Fruit fly (Drosophila melanogaster) whole organism, pupa: ENCODE data around the gene CG42813.

Experiments used
- CG10348 ChIP-seq: fragments of 200-800 bp; sonication (Bioruptor generic); IDR thresholded peaks from 2 replicates; pipeline ENCODE4 v1.3.6; 2022; ENCODE audit warnings: missing biosample characterization, missing genetic modification characterization
- CG12605 ChIP-seq: fragments of 200-800 bp; sonication (Bioruptor generic); IDR thresholded peaks from 2 replicates; pipeline ENCODE4 v1.3.6; 2022; ENCODE audit warnings: missing biosample characterization, missing genetic modification characterization
- CG13204 ChIP-seq: fragments of 200-800 bp; sonication (Bioruptor generic); optimal IDR thresholded peaks from 2 replicates; lab custom pipeline; 2018; ENCODE audit warnings: missing biosample characterization, mild to moderate bottlenecking, missing genetic modification characterization, moderate library complexity
- CG14655 ChIP-seq: fragments of 200-800 bp; sonication (Bioruptor generic); optimal IDR thresholded peaks from 3 replicates; lab custom pipeline; 2017; ENCODE audit warnings: mild to moderate bottlenecking, missing biosample characterization, missing genetic modification reagents, missing genetic modification characterization
- CG15710 ChIP-seq: fragments of 200-800 bp; sonication (Bioruptor generic); optimal IDR thresholded peaks from 2 replicates; lab custom pipeline; 2018; ENCODE audit warnings: missing biosample characterization, mild to moderate bottlenecking, missing genetic modification characterization, moderate library complexity
- CG17806 ChIP-seq: fragments of 200-800 bp; sonication (Bioruptor generic); optimal IDR thresholded peaks from 2 replicates; lab custom pipeline; 2018; ENCODE audit warnings: missing biosample characterization, mild to moderate bottlenecking, missing genetic modification characterization, moderate library complexity
- CG32121 ChIP-seq: fragments of 200-800 bp; sonication (Bioruptor generic); IDR thresholded peaks from 2 replicates; pipeline ENCODE4 v1.3.6; 2022; ENCODE audit warnings: missing biosample characterization, missing genetic modification characterization
- CG34367 ChIP-seq: fragments of 200-800 bp; sonication (Bioruptor generic); optimal IDR thresholded peaks from 2 replicates; lab custom pipeline; 2018; ENCODE audit warnings: missing biosample characterization, mild to moderate bottlenecking, missing genetic modification characterization
- CG4496 ChIP-seq: fragments of 200-800 bp; sonication (Bioruptor generic); IDR thresholded peaks from 3 replicates; pipeline ENCODE4 v1.3.6; 2022; ENCODE audit warnings: missing biosample characterization, missing genetic modification characterization
- CG8159 ChIP-seq: fragments of 200-800 bp; sonication (Bioruptor generic); optimal IDR thresholded peaks from 3 replicates; lab custom pipeline; 2018; ENCODE audit warnings: missing biosample characterization, mild to moderate bottlenecking, missing genetic modification characterization, moderate library complexity
- CG8301 ChIP-seq: fragments of 200-800 bp; sonication (Bioruptor generic); optimal IDR thresholded peaks from 2 replicates; lab custom pipeline; 2018; ENCODE audit warnings: missing biosample characterization, mild to moderate bottlenecking, missing genetic modification characterization
- CG9948 ChIP-seq: fragments of 200-800 bp; sonication (Bioruptor generic); optimal IDR thresholded peaks from 2 replicates; lab custom pipeline; 2018; ENCODE audit warnings: missing biosample characterization, mild to moderate bottlenecking, missing genetic modification characterization, moderate library complexity
- D1 ChIP-seq: fragments of 200-800 bp; sonication (Bioruptor generic); optimal IDR thresholded peaks from 2 replicates; lab custom pipeline; 2018; ENCODE audit warnings: missing biosample characterization, mild to moderate bottlenecking, missing genetic modification characterization, moderate library complexity
- EcR ChIP-seq: fragments of 200-800 bp; sonication (Bioruptor generic); optimal IDR thresholded peaks from 3 replicates; lab custom pipeline; 2019; ENCODE audit warnings: missing biosample characterization, missing genetic modification characterization, mild to moderate bottlenecking, moderate library complexity, missing genetic modification reagents
- Ets98B ChIP-seq: fragments of 200-800 bp; sonication (Bioruptor generic); IDR thresholded peaks from 2 replicates; pipeline ENCODE4 v1.3.6; 2022; ENCODE audit warnings: missing biosample characterization, missing genetic modification characterization
- Pif1A ChIP-seq: fragments of 200-800 bp; sonication (Bioruptor generic); optimal IDR thresholded peaks from 3 replicates; lab custom pipeline; 2016; ENCODE audit warnings: missing biosample characterization, missing genetic modification characterization
- Pif1B ChIP-seq: fragments of 200-800 bp; sonication (Bioruptor generic); optimal IDR thresholded peaks from 3 replicates; lab custom pipeline; 2016; ENCODE audit warnings: missing biosample characterization, missing genetic modification characterization
- Snoo ChIP-seq: fragments of 200-800 bp; sonication (Bioruptor generic); optimal IDR thresholded peaks from 3 replicates; lab custom pipeline; 2017; ENCODE audit warnings: missing biosample characterization, mild to moderate bottlenecking, missing genetic modification characterization, inconsistent platforms
- fd96Ca ChIP-seq: fragments of 200-800 bp; sonication (Bioruptor generic); IDR thresholded peaks from 3 replicates; pipeline ENCODE4 v1.3.6; 2022; ENCODE audit warnings: missing biosample characterization, missing genetic modification characterization
- gl ChIP-seq: fragments of 200-800 bp; sonication (Bioruptor generic); optimal IDR thresholded peaks from 2 replicates; lab custom pipeline; 2018; ENCODE audit warnings: missing biosample characterization, mild to moderate bottlenecking, missing genetic modification characterization
- rn ChIP-seq: fragments of 200-800 bp; sonication (Bioruptor generic); IDR thresholded peaks from 2 replicates; pipeline ENCODE4 v1.3.6; 2022; ENCODE audit warnings: missing biosample characterization, missing genetic modification characterization

CG42813 gene

DNA sequence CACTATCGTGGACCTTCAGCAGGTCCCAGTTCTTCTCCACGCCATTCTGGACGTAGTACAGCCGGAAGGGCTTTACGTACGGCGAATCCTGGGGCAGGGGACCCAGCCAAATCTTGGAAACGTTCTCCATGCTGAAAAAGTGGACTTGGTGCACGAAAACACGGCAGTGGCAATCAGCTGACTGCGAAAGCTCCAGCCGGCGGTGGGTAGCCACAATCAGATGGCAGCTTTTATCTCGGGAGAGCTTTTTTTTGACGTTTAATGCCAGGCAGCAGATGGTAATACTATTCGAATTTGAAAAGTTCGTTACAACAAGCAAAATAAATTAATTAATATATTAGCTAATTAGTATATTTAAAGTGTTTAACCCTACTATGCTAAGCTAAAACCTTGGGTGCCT lies at the start of gene CG42813:
CG42813 (minus strand) TSS at position 220 of the 400 bp plus-strand sequence.
- peak; percentile 67; the same call in 2 of the 3 replicates for TF ChIP-seq CG4496 (GFP tag; lab: Robert Waterston, UW)
- TF ChIP-seq Ets98B = peak; percentile 40; the same call in 1 of the 2 replicates
- TF ChIP-seq fd96Ca = no peak
- no peak for TF ChIP-seq CG14655 (GFP tag; lab: Kevin White, UChicago)
- no peak for TF ChIP-seq Snoo (tag; lab: Kevin White, UChicago)

DNA sequence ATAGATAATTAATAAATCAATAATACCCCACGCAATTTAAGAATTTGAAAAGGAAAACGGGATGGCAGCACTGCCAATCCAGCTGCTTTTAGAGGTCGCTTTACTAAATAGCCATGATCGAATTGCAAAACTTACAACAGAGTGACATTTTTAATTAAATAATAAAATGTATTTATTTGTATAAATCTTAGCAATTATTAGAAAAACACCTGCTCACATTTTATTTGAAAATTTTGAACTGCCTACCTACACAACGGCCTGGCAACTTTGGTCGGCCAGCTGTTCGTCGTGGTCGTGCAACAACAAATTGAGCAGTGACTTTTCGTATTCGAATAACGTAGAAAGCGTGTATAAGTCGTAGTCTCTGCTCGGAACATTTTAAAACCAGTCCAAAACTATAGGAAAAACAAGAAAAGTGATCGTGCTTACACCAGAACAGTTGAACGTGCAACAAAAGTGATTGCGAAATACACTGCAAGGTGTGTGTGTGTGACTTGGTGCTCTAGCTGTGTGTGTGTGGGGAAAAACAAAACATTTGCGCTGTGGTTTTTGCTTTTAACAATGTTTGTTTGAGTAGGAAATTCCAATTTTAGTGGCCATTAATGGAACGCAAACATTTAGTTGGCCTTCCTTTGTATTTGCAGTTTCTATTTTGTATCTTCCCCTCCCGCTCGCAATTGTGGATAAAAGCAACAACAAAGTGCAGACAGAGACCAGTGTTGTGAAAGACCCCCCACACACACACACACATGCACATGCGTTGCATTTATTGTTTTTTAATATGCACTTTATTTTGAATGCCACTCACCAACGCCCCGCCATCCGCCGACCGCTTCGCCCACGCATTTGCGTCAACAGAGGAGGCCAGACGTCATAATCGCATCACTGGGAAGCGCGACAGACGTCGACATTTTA lies 46.4 kb upstream of the CG42813 start, which contains the start of gene CG5938:
CG5938 (plus strand) TSS at position 262 of the 915 bp plus-strand sequence.
- TF ChIP-seq D1 (tag; lab: Kevin White, UChicago) = no peak
- TF ChIP-seq CG12605 (GFP tag; lab: Robert Waterston, UW) = no peak; the same call in 1 of the 2 replicates
- peak; percentile 22 for TF ChIP-seq CG8301 (tag; lab: Kevin White, UChicago)
- no peak for TF ChIP-seq CG15710 (tag; lab: Kevin White, UChicago)
- TF ChIP-seq Pif1A (GFP tag; lab: Kevin White, UChicago) = peak; percentile 17
- no peak for TF ChIP-seq CG32121 (GFP tag; lab: Robert Waterston, UW)
- peak; percentile 64; the same call in 2 of the 3 replicates for TF ChIP-seq CG4496 (GFP tag; lab: Robert Waterston, UW)
- no peak for TF ChIP-seq CG9948 (tag; lab: Kevin White, UChicago)
- TF ChIP-seq Pif1B (GFP tag; lab: Kevin White, UChicago) = peak; percentile 41
- TF ChIP-seq CG34367 (tag; lab: Kevin White, UChicago) = peak; percentile 34
- peak; percentile 37 for TF ChIP-seq gl
- peak; percentile 19 for TF ChIP-seq CG13204 (GFP tag; lab: Kevin White, UChicago)
- peak; percentile 1 for TF ChIP-seq Snoo (tag; lab: Kevin White, UChicago)
- peak; percentile 15 for TF ChIP-seq CG8159 (tag; lab: Kevin White, UChicago)
- peak; percentile 63 for TF ChIP-seq fd96Ca
- peak; percentile 18 for TF ChIP-seq CG14655 (GFP tag; lab: Kevin White, UChicago)
- TF ChIP-seq rn (GFP tag; lab: Robert Waterston, UW) = peak; percentile 21; the same call in 1 of the 2 replicates
- no peak for TF ChIP-seq CG17806 (tag; lab: Kevin White, UChicago)
- peak; percentile 49; the same call in 1 of the 2 replicates for TF ChIP-seq Ets98B
- TF ChIP-seq EcR = peak; percentile 19
- TF ChIP-seq CG10348 (GFP tag; lab: Robert Waterston, UW) = no peak

DNA sequence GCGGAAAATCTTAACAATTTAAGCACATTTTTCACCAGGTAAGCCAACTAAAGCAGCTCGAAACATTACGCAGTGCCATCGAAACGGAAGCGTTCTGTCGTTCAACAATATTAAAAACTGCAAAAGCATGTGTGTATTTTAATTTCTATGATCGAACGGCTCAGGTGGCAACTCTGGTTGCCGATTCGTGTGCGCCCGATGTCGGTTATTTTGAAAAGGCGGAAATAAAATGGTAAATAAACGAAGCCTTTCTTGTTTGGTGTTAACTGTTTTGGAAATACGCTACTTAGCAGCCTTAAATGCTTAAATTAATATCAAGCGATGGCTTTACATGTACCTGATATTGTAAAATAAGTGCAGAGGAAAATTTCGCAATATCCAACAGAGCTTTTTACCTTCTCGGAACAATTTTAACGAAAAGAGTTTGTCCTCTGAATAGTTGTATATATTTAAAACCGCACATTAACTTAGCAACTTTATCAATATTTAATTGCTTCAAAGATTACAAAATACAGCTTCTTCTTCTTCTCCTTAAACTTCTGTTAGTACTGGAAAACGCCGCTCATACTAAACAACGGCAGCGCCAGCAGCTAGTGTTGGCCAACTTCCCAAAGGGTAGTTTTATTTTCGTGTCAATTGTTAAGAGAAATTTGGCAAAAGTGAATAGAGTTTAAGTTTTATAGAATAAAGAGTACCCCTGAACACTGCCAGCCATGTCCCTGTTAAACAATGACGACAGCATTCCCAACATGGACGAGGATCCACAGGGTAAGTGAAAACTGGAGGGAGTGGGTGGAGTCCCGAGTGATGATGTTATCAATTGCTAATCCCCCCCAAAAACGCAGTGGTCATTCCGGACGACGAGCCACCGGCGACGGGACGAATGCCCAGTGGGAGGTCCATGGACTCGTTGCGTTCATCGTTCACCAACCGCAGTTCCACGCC lies 45.0 kb upstream of the CG42813 start, which contains the start of gene CG5934:
CG5934 (plus strand) TSS at position 588 of the 945 bp plus-strand sequence.
- TF ChIP-seq CG10348 (GFP tag; lab: Robert Waterston, UW) (no peak), CG8159 (tag; lab: Kevin White, UChicago) (no peak), CG15710 (tag; lab: Kevin White, UChicago) (no peak), EcR (no peak), CG13204 (GFP tag; lab: Kevin White, UChicago) (no peak), CG34367 (tag; lab: Kevin White, UChicago) (no peak), fd96Ca (no peak), gl (no peak), CG17806 (tag; lab: Kevin White, UChicago) (no peak), CG12605 (GFP tag; lab: Robert Waterston, UW) (no peak), Pif1A (GFP tag; lab: Kevin White, UChicago) (no peak), Ets98B (peak; percentile 31; the same call in 1 of the 2 replicates), CG4496 (GFP tag; lab: Robert Waterston, UW) (peak; percentile 59; the same call in 1 of the 3 replicates), CG8301 (tag; lab: Kevin White, UChicago) (no peak), Snoo (tag; lab: Kevin White, UChicago) (no peak), rn (GFP tag; lab: Robert Waterston, UW) (no peak), D1 (tag; lab: Kevin White, UChicago) (no peak), CG9948 (tag; lab: Kevin White, UChicago) (no peak)
- TF ChIP-seq, all 21 proteins: peak for 2

DNA sequence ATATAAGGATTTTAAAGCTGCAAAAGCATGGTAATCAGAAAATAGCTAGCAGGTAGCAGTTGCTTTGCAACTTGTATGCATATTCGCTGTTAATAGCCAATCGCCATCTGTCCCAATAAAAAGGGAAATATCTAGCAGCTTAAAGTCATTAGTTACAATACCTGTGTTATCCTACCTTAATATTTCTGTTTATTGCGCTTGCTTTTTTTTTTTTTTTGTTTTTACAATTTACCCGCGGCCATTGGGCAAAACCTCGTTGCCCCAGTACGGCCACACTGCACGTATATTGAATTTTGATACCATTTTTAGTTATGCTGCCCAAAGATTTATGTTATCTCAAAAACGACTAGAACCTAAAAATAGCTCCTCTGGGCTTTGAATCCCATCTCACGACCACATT lies 43.9 kb upstream of the CG42813 start:
- TF ChIP-seq CG12605 (GFP tag; lab: Robert Waterston, UW) (no peak), CG4496 (GFP tag; lab: Robert Waterston, UW) (peak; percentile 54; the same call in 1 of the 3 replicates), CG8159 (tag; lab: Kevin White, UChicago) (no peak)
- TF ChIP-seq, all 21 proteins: peak for 1
